Worm (Caenorhabditis elegans): ENCODE measurements around the gene lipl-3.
A peak's percentile ranks its signal among the peaks of the same experiment; 100 is the strongest.

lipl-3 gene

ce11 chrV:486684-487083, 37.3 kb downstream of the lipl-3 start, which contains the start of gene nhr-211:
Gene nhr-211 (plus strand): TSS chrV:486984.
- TF ChIP-seq nhr-76 (tag; optimal IDR thresholded peaks at IDR 0.05) (no peak), lin-32 (GFP tag; optimal IDR thresholded peaks at IDR 0.05) (no peak), unc-39 (tag; optimal IDR thresholded peaks at IDR 0.05) (no peak), nhr-2 (tag; optimal IDR thresholded peaks at IDR 0.05) (no peak), bed-3 (GFP tag; optimal IDR thresholded peaks at IDR 0.05) (no peak), nhr-12 (tag; optimal IDR thresholded peaks at IDR 0.05) (no peak), unc-62 (GFP tag; optimal IDR thresholded peaks at IDR 0.05) (no peak), drap-1 (GFP tag; optimal IDR thresholded peaks at IDR 0.05) (no peak), ztf-11 (tag; optimal IDR thresholded peaks at IDR 0.05) (no peak), mls-2 (tag; optimal IDR thresholded peaks at IDR 0.05) (no peak), ham-2 (GFP tag; optimal IDR thresholded peaks at IDR 0.05) (no peak), hlh-1 (tag; optimal IDR thresholded peaks at IDR 0.05) (no peak), nhr-237 (tag; optimal IDR thresholded peaks at IDR 0.05) (no peak), blmp-1 (tag; optimal IDR thresholded peaks at IDR 0.05) (no peak), flh-1 (GFP tag; optimal IDR thresholded peaks at IDR 0.05) (no peak), sem-2 (GFP tag; optimal IDR thresholded peaks at IDR 0.05) (no peak), zip-8 (tag; optimal IDR thresholded peaks at IDR 0.05) (no peak), sptf-1 (tag; optimal IDR thresholded peaks at IDR 0.05) (no peak), elt-1 (tag; optimal IDR thresholded peaks at IDR 0.05; ENCODE audit: borderline replicate concordance, insufficient read depth) (no peak), M03D4.4 (tag; optimal IDR thresholded peaks at IDR 0.05) (no peak)

- TF ChIP-seq lsy-2 (tag; optimal IDR thresholded peaks at IDR 0.05) (no peak), pha-4 (tag; optimal IDR thresholded peaks at IDR 0.05) (peak; percentile 6)
These were observed 39.6 kb downstream of the lipl-3 start, which contains the start of gene nhr-212 for ce11 chrV:484285-484890. Gene nhr-212 (plus strand): TSS chrV:484857.

ce11 chrV:483289-483795, 40.7 kb downstream of the lipl-3 start, which contains the start of gene nhr-130:
Gene nhr-130 (minus strand): TSS chrV:483339.
- TF ChIP-seq nhr-2 (tag; optimal IDR thresholded peaks at IDR 0.05): no peak
- TF ChIP-seq lin-13 (tag; optimal IDR thresholded peaks at IDR 0.05): no peak
- no peak for TF ChIP-seq unc-39 (tag; optimal IDR thresholded peaks at IDR 0.05)
- no peak for TF ChIP-seq snpc-4 (tag; optimal IDR thresholded peaks at IDR 0.05)
- no peak for TF ChIP-seq ham-2 (GFP tag; optimal IDR thresholded peaks at IDR 0.05)
- no peak for TF ChIP-seq hlh-1 (tag; optimal IDR thresholded peaks at IDR 0.05)
- TF ChIP-seq cnd-1 (tag; optimal IDR thresholded peaks at IDR 0.05): no peak
- TF ChIP-seq ceh-39 (tag; optimal IDR thresholded peaks at IDR 0.05): no peak

ce11 chrV:482860-483259, 41.2 kb downstream of the lipl-3 start:
- no peak for TF ChIP-seq ham-2 (GFP tag; optimal IDR thresholded peaks at IDR 0.05)
- no peak for TF ChIP-seq pha-4 (tag; optimal IDR thresholded peaks at IDR 0.05)
- TF ChIP-seq blmp-1 (tag; optimal IDR thresholded peaks at IDR 0.05): no peak
- TF ChIP-seq zip-8 (tag; optimal IDR thresholded peaks at IDR 0.05): no peak
- no peak for TF ChIP-seq unc-120 (tag; optimal IDR thresholded peaks at IDR 0.05; ENCODE audit: poor library complexity, severe bottlenecking)
- no peak for TF ChIP-seq cnd-1 (tag; optimal IDR thresholded peaks at IDR 0.05)
- no peak for TF ChIP-seq snpc-4 (tag; optimal IDR thresholded peaks at IDR 0.05)
- TF ChIP-seq nhr-28 (tag; optimal IDR thresholded peaks at IDR 0.05): no peak
- TF ChIP-seq bed-3 (GFP tag; optimal IDR thresholded peaks at IDR 0.05): no peak
- no peak for TF ChIP-seq nhr-12 (tag; optimal IDR thresholded peaks at IDR 0.05)
- TF ChIP-seq flh-1 (GFP tag; optimal IDR thresholded peaks at IDR 0.05): no peak
- no peak for TF ChIP-seq ceh-43 (GFP tag; optimal IDR thresholded peaks at IDR 0.05)
- TF ChIP-seq drap-1 (GFP tag; optimal IDR thresholded peaks at IDR 0.05): no peak
- TF ChIP-seq hlh-1 (tag; optimal IDR thresholded peaks at IDR 0.05): no peak
- no peak for TF ChIP-seq nhr-237 (tag; optimal IDR thresholded peaks at IDR 0.05)
- TF ChIP-seq mep-1 (tag; optimal IDR thresholded peaks at IDR 0.05): no peak
- TF ChIP-seq elt-3 (tag; optimal IDR thresholded peaks at IDR 0.05): no peak
- TF ChIP-seq unc-62 (GFP tag; optimal IDR thresholded peaks at IDR 0.05): no peak

ce11 chrV:479046-479445, 45.0 kb downstream of the lipl-3 start:
- no peak for TF ChIP-seq ceh-39 (tag; optimal IDR thresholded peaks at IDR 0.05)
- no peak for TF ChIP-seq tbx-8 (GFP tag; optimal IDR thresholded peaks at IDR 0.05)
- TF ChIP-seq elt-3 (tag; optimal IDR thresholded peaks at IDR 0.05): no peak
- no peak for TF ChIP-seq flh-1 (GFP tag; optimal IDR thresholded peaks at IDR 0.05)
- TF ChIP-seq zip-8 (tag; optimal IDR thresholded peaks at IDR 0.05): no peak
- TF ChIP-seq ztf-11 (tag; optimal IDR thresholded peaks at IDR 0.05): no peak
- no peak for TF ChIP-seq nhr-237 (tag; optimal IDR thresholded peaks at IDR 0.05)

Measured in whole organism, mixed stage, embryonic.